Fruit fly (Drosophila melanogaster): ENCODE results near the gene Nlp.
A peak's percentile ranks its signal among the peaks of the same experiment; 100 is the strongest.

The Nlp gene

dm6 chr3R:30046029-30047001, 41.7 kb downstream of the Nlp start, which contains the start of the genes RpL32 and CG7943 (continued):
- TF ChIP-seq Fer2 (tag; optimal IDR thresholded peaks at IDR 0.05) = peak; percentile 92
- TF ChIP-seq BtbVII (GFP tag; optimal IDR thresholded peaks at IDR 0.05) = peak; percentile 92
- peak; percentile 35 to 91 for TF ChIP-seq crp (GFP tag; optimal IDR thresholded peaks at IDR 0.05)
- TF ChIP-seq disco-r (GFP tag; optimal IDR thresholded peaks at IDR 0.05) = peak; percentile 92
- TF ChIP-seq CG17612 (GFP tag; IDR thresholded peaks at IDR 0.05) = peak; percentile 82
- peak; percentile 85 for TF ChIP-seq CG8359 (GFP tag; optimal IDR thresholded peaks at IDR 0.05; ENCODE audit: borderline replicate concordance)
- peak; percentile 89 for TF ChIP-seq CG14667 (GFP tag; IDR thresholded peaks at IDR 0.05)
- peak; percentile 91 for TF ChIP-seq CG3726 (GFP tag; IDR thresholded peaks at IDR 0.05)
- peak; percentile 87 for TF ChIP-seq Xbp1 (GFP tag; optimal IDR thresholded peaks at IDR 0.05)
- TF ChIP-seq CG6254 (GFP tag; optimal IDR thresholded peaks at IDR 0.05) = peak; percentile 100
- TF ChIP-seq row (GFP tag; IDR thresholded peaks at IDR 0.05) = peak; percentile 96
- peak; percentile 80 for TF ChIP-seq GATAe (GFP tag; conservative IDR thresholded peaks at IDR 0.05)
- TF ChIP-seq sens-2 (GFP tag; IDR thresholded peaks at IDR 0.05) = peak; percentile 96
- peak; percentile 80 for TF ChIP-seq CG4707 (GFP tag; optimal IDR thresholded peaks at IDR 0.05)
- peak; percentile 100 for TF ChIP-seq hbn (GFP tag; IDR thresholded peaks at IDR 0.05; ENCODE audit: partially characterized antibody)
- TF ChIP-seq Lpt (GFP tag; optimal IDR thresholded peaks at IDR 0.05) = no peak
- TF ChIP-seq rib (GFP tag; IDR thresholded peaks at IDR 0.05) = peak; percentile 94
- no peak for TF ChIP-seq usp (GFP tag; optimal IDR thresholded peaks at IDR 0.05)
- peak; percentile 77 for TF ChIP-seq Spps (tag; optimal IDR thresholded peaks at IDR 0.05)
- TF ChIP-seq CG12155 (GFP tag; optimal IDR thresholded peaks at IDR 0.05) = peak; percentile 78
- TF ChIP-seq CG9437 (GFP tag; optimal IDR thresholded peaks at IDR 0.05) = peak; percentile 76
- TF ChIP-seq CG18599 (GFP tag; optimal IDR thresholded peaks at IDR 0.05) = peak; percentile 96
- TF ChIP-seq Stat92E (GFP tag; optimal IDR thresholded peaks at IDR 0.05) = no peak
- no peak for TF ChIP-seq lov (optimal IDR thresholded peaks at IDR 0.05)
- TF ChIP-seq lov (GFP tag; IDR thresholded peaks at IDR 0.05) = peak; percentile 94
- peak; percentile 77 for TF ChIP-seq D19A (tag; optimal IDR thresholded peaks at IDR 0.05)
- peak; percentile 94 for TF ChIP-seq Ada2b (GFP tag; IDR thresholded peaks at IDR 0.05)
- peak; percentile 96 for TF ChIP-seq dysf (GFP tag; IDR thresholded peaks at IDR 0.05)
- peak; percentile 93 for TF ChIP-seq Rx (GFP tag; IDR thresholded peaks at IDR 0.05)
- peak; percentile 100 for TF ChIP-seq CG16813 (GFP tag; IDR thresholded peaks at IDR 0.05; ENCODE audit: partially characterized antibody)
- TF ChIP-seq Usf (GFP tag; optimal IDR thresholded peaks at IDR 0.05) = peak; percentile 79
- TF ChIP-seq CG9215 (GFP tag; IDR thresholded peaks at IDR 0.05) = peak; percentile 92
- TF ChIP-seq Asciz (GFP tag; optimal IDR thresholded peaks at IDR 0.05) = peak; percentile 92
- TF ChIP-seq CG17912 (GFP tag; optimal IDR thresholded peaks at IDR 0.05) = peak; percentile 62
- TF ChIP-seq CG3838 (GFP tag; optimal IDR thresholded peaks at IDR 0.05) = peak; percentile 80
- peak; percentile 100 for TF ChIP-seq Dll (GFP tag; IDR thresholded peaks at IDR 0.05; ENCODE audit: partially characterized antibody)
- TF ChIP-seq luna (GFP tag; optimal IDR thresholded peaks at IDR 0.05) = peak; percentile 96
- TF ChIP-seq CG2129 (GFP tag; IDR thresholded peaks at IDR 0.05; ENCODE audit: partially characterized antibody) = peak; percentile 100
- TF ChIP-seq Kr (GFP tag; optimal IDR thresholded peaks at IDR 0.05) = peak; percentile 20
- peak; percentile 98 to 99 for TF ChIP-seq Pdp1 (GFP tag; optimal IDR thresholded peaks at IDR 0.05)
- TF ChIP-seq eve (GFP tag; optimal IDR thresholded peaks at IDR 0.05) = peak in 1 of 2 experiments; percentile 77
- peak; percentile 97 for TF ChIP-seq Optix (GFP tag; IDR thresholded peaks at IDR 0.05)
- TF ChIP-seq CG43689 (GFP tag; IDR thresholded peaks at IDR 0.05) = peak; percentile 89
- TF ChIP-seq chm (GFP tag; IDR thresholded peaks at IDR 0.05) = peak; percentile 97
- peak; percentile 88 for TF ChIP-seq CG30020 (tag; optimal IDR thresholded peaks at IDR 0.05)
- TF ChIP-seq ewg (GFP tag; optimal IDR thresholded peaks at IDR 0.05) = peak; percentile 80
- peak; percentile 97 for TF ChIP-seq CG10543 (GFP tag; optimal IDR thresholded peaks at IDR 0.05)

Data from whole organism, embryonic.